Worm (Caenorhabditis elegans) whole organism, L3 larva: ENCODE data around the gene pat-6.

Experiments used
- ceh-82 ChIP-seq: fragments of 150-350 bp; optimal IDR thresholded peaks from 2 replicates; lab custom pipeline; 2014; ENCODE audit warnings: missing biosample characterization, missing genetic modification characterization
- fkh-10 ChIP-seq: sonication (generic microtip); optimal IDR thresholded peaks from 2 replicates; lab custom pipeline; 2017; ENCODE audit warnings: missing biosample characterization, missing genetic modification reagents, missing genetic modification characterization
- jun-1 ChIP-seq: fragments of 150-350 bp; optimal IDR thresholded peaks from 2 replicates; lab custom pipeline; 2014; ENCODE audit warnings: missing biosample characterization, missing genetic modification reagents, missing genetic modification characterization

DNA sequence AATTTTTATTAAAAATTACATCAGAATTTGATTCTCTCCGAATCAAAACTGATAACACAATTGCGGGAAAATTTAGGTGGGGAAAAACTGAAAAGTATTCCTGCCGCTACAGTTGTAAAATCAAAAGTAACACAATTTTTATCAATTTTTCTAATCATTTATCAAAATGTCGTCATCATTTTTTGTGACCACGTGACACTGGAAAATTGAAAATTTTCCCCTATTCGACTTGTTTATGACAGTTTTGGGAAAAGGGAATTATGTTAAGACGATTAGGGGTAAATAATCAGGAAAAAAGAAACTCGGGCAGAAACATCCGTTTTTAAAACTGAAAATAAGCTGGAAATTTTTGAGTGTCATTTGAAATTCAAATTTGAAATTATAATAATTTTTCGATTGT lies 32.8 kb upstream of the pat-6 start:
- TF ChIP-seq jun-1 (peak; percentile 67), fkh-10 (GFP tag; lab: Kevin White, UChicago) (no peak), ceh-82 (tag; lab: Kevin White, UChicago) (no peak)
